Fruit fly (Drosophila melanogaster) whole organism: ENCODE data around the gene nebu.

Source experiments
- CG8478 ChIP-seq: fragments of >200 bp; optimal IDR thresholded peaks from 2 replicates; lab custom pipeline; 2018; ENCODE audit warnings: inconsistent platforms
- pan ChIP-seq: fragments of >200 bp; optimal IDR thresholded peaks from 2 replicates; lab custom pipeline; 2017
- psq ChIP-seq: fragments of >200 bp; optimal IDR thresholded peaks from 2 replicates; lab custom pipeline; 2017

DNA sequence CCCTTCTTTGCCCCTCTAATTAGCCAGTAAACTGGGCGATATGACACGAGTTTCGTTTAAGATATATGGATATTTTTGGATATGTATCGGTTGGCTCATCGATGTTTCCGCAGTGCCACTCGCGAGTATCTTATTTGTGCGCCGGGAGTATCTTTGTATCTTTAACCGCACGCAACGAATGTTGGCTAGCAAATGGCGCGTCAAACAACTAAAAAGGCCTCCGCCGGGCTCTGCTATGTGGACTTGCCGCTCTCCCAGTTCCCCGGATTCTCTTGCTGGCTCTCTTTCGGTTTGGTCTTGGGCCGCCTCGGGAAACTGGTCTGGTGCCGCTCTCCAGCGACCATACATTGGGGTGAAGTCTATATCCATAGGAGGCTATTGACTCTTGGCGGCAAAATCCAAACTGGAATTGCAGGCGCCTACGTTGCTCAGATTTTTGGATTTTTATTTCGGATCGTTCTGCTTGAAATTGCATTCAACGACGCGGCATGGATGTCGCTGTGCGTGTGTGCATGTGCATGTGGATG, 10.5 kb downstream of the nebu start:
- no peak for TF ChIP-seq pan (lab: Kevin White, UChicago)
- TF ChIP-seq CG8478 = no peak
- TF ChIP-seq psq (lab: Kevin White, UChicago) = no peak
